Fruit fly (Drosophila melanogaster) S2 (cell line): Measurements from ENCODE around the gene CG14441.

Experiments
- CG8478 ChIP-seq: fragments of >200 bp; optimal IDR thresholded peaks from 2 replicates; lab custom pipeline; 2018
- CTCF ChIP-seq, 2 experiments: fragments of >200 bp; optimal IDR thresholded peaks; 2 replicates each; lab custom pipeline; 2018

dm6 chrX:6656023-6656594, 43.2 kb upstream of the CG14441 start:
- TF ChIP-seq CG8478 (lab: Kevin White, UChicago) (no peak), CTCF (optimal IDR thresholded peaks at IDR 0.05; lab: Kevin White, UChicago) (no peak)
